Fruit fly (Drosophila melanogaster) whole organism, embryonic: ENCODE data around the gene Duox.
A peak's percentile ranks its signal among the peaks of the same experiment; 100 is the strongest.

ENCODE experiments used
- BtbVII ChIP-seq: fragments of 200-800 bp; sonication (Bioruptor generic); optimal IDR thresholded peaks from 3 replicates; lab custom pipeline; 2017; ENCODE audit warnings: missing biosample characterization, mild to moderate bottlenecking, missing genetic modification characterization
- CG10959 ChIP-seq: fragments of 200-800 bp; sonication (Bioruptor generic); IDR thresholded peaks from 2 replicates; pipeline ENCODE4 v1.3.6; 2022; ENCODE audit warnings: missing biosample characterization, missing genetic modification characterization
- CG11247 ChIP-seq: fragments of 200-800 bp; sonication (Bioruptor generic); IDR thresholded peaks from 2 replicates; pipeline ENCODE4 v1.3.6; 2022; ENCODE audit warnings: missing biosample characterization, missing genetic modification characterization
- CG11504 ChIP-seq: fragments of 200-800 bp; sonication (Bioruptor generic); optimal IDR thresholded peaks from 3 replicates; lab custom pipeline; 2019; ENCODE audit warnings: missing biosample characterization, mild to moderate bottlenecking, missing genetic modification characterization, moderate library complexity
- CG12219 ChIP-seq: fragments of 200-800 bp; sonication (Bioruptor generic); optimal IDR thresholded peaks from 3 replicates; lab custom pipeline; 2018; ENCODE audit warnings: missing biosample characterization, mild to moderate bottlenecking, missing genetic modification characterization
- CG15011 ChIP-seq: fragments of 200-800 bp; sonication (Bioruptor generic); optimal IDR thresholded peaks from 3 replicates; lab custom pipeline; 2018; ENCODE audit warnings: missing biosample characterization, mild to moderate bottlenecking, missing genetic modification characterization
- CG1602 ChIP-seq: fragments of 200-800 bp; sonication (Bioruptor generic); optimal IDR thresholded peaks from 3 replicates; lab custom pipeline; 2016; ENCODE audit warnings: missing biosample characterization, missing genetic modification characterization
- CG16863 ChIP-seq: fragments of 200-800 bp; sonication (Bioruptor generic); optimal IDR thresholded peaks from 3 replicates; lab custom pipeline; 2016; ENCODE audit warnings: missing biosample characterization, missing genetic modification characterization
- CG17359 ChIP-seq: fragments of 200-800 bp; sonication (Bioruptor generic); optimal IDR thresholded peaks from 3 replicates; lab custom pipeline; 2018; ENCODE audit warnings: missing biosample characterization, mild to moderate bottlenecking, missing genetic modification characterization, moderate library complexity
- CG2129 ChIP-seq: fragments of 200-800 bp; sonication (Bioruptor generic); IDR thresholded peaks from 2 replicates; pipeline ENCODE4 v1.3.6; 2022; ENCODE audit warnings: missing biosample characterization, missing genetic modification characterization; ENCODE audit not compliant: partially characterized antibody
- CG30403 ChIP-seq: fragments of 200-800 bp; sonication (Bioruptor generic); optimal IDR thresholded peaks from 3 replicates; lab custom pipeline; 2016; ENCODE audit warnings: missing biosample characterization, missing genetic modification characterization
- CG3065 ChIP-seq: fragments of 200-800 bp; sonication (Bioruptor generic); optimal IDR thresholded peaks from 2 replicates; lab custom pipeline; 2016; ENCODE audit warnings: missing biosample characterization, missing genetic modification characterization
- CG32767 ChIP-seq: fragments of 200-800 bp; sonication (Bioruptor generic); IDR thresholded peaks from 2 replicates; pipeline ENCODE4 v1.3.6; 2022; ENCODE audit warnings: missing biosample characterization, missing genetic modification characterization
- CG3847 ChIP-seq: fragments of 200-800 bp; sonication (Bioruptor generic); IDR thresholded peaks from 2 replicates; pipeline ENCODE4 v1.3.6; 2022; ENCODE audit warnings: missing biosample characterization, missing genetic modification characterization
- CG4282 ChIP-seq: fragments of 200-800 bp; sonication (Bioruptor generic); optimal IDR thresholded peaks from 2 replicates; lab custom pipeline; 2016; ENCODE audit warnings: missing biosample characterization, missing genetic modification characterization
- CG6765 ChIP-seq: fragments of 200-800 bp; sonication (Bioruptor generic); optimal IDR thresholded peaks from 3 replicates; lab custom pipeline; 2017; ENCODE audit warnings: missing biosample characterization, mild to moderate bottlenecking, missing genetic modification characterization
- CG7372 ChIP-seq: fragments of 200-800 bp; sonication (Bioruptor generic); IDR thresholded peaks from 2 replicates; pipeline ENCODE4 v1.3.6; 2022; ENCODE audit warnings: missing biosample characterization, missing genetic modification characterization
- CG8765 ChIP-seq: fragments of 200-800 bp; sonication (Bioruptor generic); IDR thresholded peaks from 2 replicates; pipeline ENCODE4 v1.3.6; 2022; ENCODE audit warnings: missing biosample characterization, missing genetic modification characterization
- Dad ChIP-seq: fragments of 200-800 bp; sonication (Bioruptor generic); optimal IDR thresholded peaks from 3 replicates; lab custom pipeline; 2016; ENCODE audit warnings: missing biosample characterization, missing genetic modification characterization
- Hand ChIP-seq: fragments of 200-800 bp; sonication (Bioruptor generic); optimal IDR thresholded peaks from 2 replicates; lab custom pipeline; 2017; ENCODE audit warnings: mild to moderate bottlenecking, missing biosample characterization, missing genetic modification reagents, missing genetic modification characterization
- Jarid2 ChIP-seq: fragments of 200-800 bp; sonication (Bioruptor generic); optimal IDR thresholded peaks from 3 replicates; lab custom pipeline; 2017; ENCODE audit warnings: mild to moderate bottlenecking, missing biosample characterization, missing genetic modification reagents, missing genetic modification characterization
- Lim3 ChIP-seq: fragments of 200-800 bp; sonication (Bioruptor generic); IDR thresholded peaks from 2 replicates; pipeline ENCODE4 v1.3.6; 2022; ENCODE audit warnings: missing biosample characterization, missing genetic modification characterization
- Med ChIP-seq: fragments of 200-800 bp; sonication (Bioruptor generic); peaks from one replicate; lab custom pipeline; 2016; ENCODE audit warnings: missing biosample characterization, missing genetic modification characterization, mild to moderate bottlenecking, inconsistent platforms, moderate library complexity
- Side ChIP-seq: fragments of 200-800 bp; sonication (Bioruptor generic); optimal IDR thresholded peaks from 2 replicates; lab custom pipeline; 2016; ENCODE audit warnings: missing biosample characterization, missing genetic modification characterization
- Sin3A ChIP-seq: fragments of >200 bp; optimal IDR thresholded peaks from 2 replicates; lab custom pipeline; 2018
- Ssrp ChIP-seq: fragments of 200-800 bp; sonication (Bioruptor generic); optimal IDR thresholded peaks from 2 replicates; lab custom pipeline; 2018; ENCODE audit warnings: missing biosample characterization, mild to moderate bottlenecking, missing genetic modification characterization, moderate library complexity
- TFAM ChIP-seq: fragments of 200-800 bp; sonication (Bioruptor generic); optimal IDR thresholded peaks from 2 replicates; lab custom pipeline; 2017; ENCODE audit warnings: missing biosample characterization, missing genetic modification characterization, inconsistent platforms
- Xbp1 ChIP-seq: fragments of 200-800 bp; sonication (Bioruptor generic); optimal IDR thresholded peaks from 3 replicates; lab custom pipeline; 2016; ENCODE audit warnings: missing biosample characterization, mild to moderate bottlenecking, missing genetic modification characterization
- cato ChIP-seq: fragments of 200-800 bp; sonication (Bioruptor generic); optimal IDR thresholded peaks from 2 replicates; lab custom pipeline; 2016; ENCODE audit warnings: missing biosample characterization, missing genetic modification characterization, borderline replicate concordance
- cg ChIP-seq: fragments of 200-800 bp; sonication (Bioruptor generic); optimal IDR thresholded peaks from 3 replicates; lab custom pipeline; 2019; ENCODE audit warnings: missing biosample characterization, mild to moderate bottlenecking, missing genetic modification characterization, moderate library complexity
- chinmo ChIP-seq: fragments of 200-800 bp; sonication (Bioruptor generic); IDR thresholded peaks from 4 replicates; pipeline ENCODE4 v1.3.6; 2022; ENCODE audit warnings: missing biosample characterization, missing genetic modification characterization; ENCODE audit not compliant: partially characterized antibody
- chn ChIP-seq: fragments of 200-800 bp; sonication (Bioruptor generic); optimal IDR thresholded peaks from 2 replicates; lab custom pipeline; 2016; ENCODE audit warnings: missing biosample characterization, missing genetic modification characterization
- ci ChIP-seq: fragments of 200-800 bp; sonication (Bioruptor generic); IDR thresholded peaks from 3 replicates; pipeline ENCODE4 v1.3.6; 2022; ENCODE audit warnings: missing biosample characterization, missing genetic modification characterization
- dimm ChIP-seq: fragments of 200-800 bp; sonication (Bioruptor generic); IDR thresholded peaks from 2 replicates; pipeline ENCODE4 v1.3.6; 2022; ENCODE audit warnings: missing biosample characterization, missing genetic modification characterization
- gcm ChIP-seq: fragments of 200-800 bp; sonication (Bioruptor generic); optimal IDR thresholded peaks from 2 replicates; lab custom pipeline; 2019; ENCODE audit warnings: missing biosample characterization, mild to moderate bottlenecking, missing genetic modification characterization, moderate library complexity
- gfzf ChIP-seq: fragments of 200-800 bp; sonication (Bioruptor generic); optimal IDR thresholded peaks from 2 replicates; lab custom pipeline; 2016; ENCODE audit warnings: missing biosample characterization, mild to moderate bottlenecking, missing genetic modification characterization, moderate library complexity
- gsb-n ChIP-seq: fragments of 200-800 bp; sonication (Bioruptor generic); optimal IDR thresholded peaks from 3 replicates; lab custom pipeline; 2018; ENCODE audit warnings: missing biosample characterization, mild to moderate bottlenecking, missing genetic modification characterization
- kay ChIP-seq: fragments of 200-800 bp; sonication (Bioruptor generic); optimal IDR thresholded peaks from 2 replicates; lab custom pipeline; 2016; ENCODE audit warnings: missing biosample characterization, missing genetic modification characterization
- nau ChIP-seq: fragments of 200-800 bp; sonication (Bioruptor generic); optimal IDR thresholded peaks from 3 replicates; lab custom pipeline; 2017; ENCODE audit warnings: missing biosample characterization, mild to moderate bottlenecking, missing genetic modification characterization, missing genetic modification reagents
- ranshi ChIP-seq: fragments of 200-800 bp; sonication (Bioruptor generic); IDR thresholded peaks from 2 replicates; pipeline ENCODE4 v1.3.6; 2022; ENCODE audit warnings: missing biosample characterization, missing genetic modification characterization
- ro ChIP-seq: fragments of 200-800 bp; sonication (Bioruptor generic); IDR thresholded peaks from 2 replicates; pipeline ENCODE4 v1.3.6; 2022; ENCODE audit warnings: missing biosample characterization, missing genetic modification characterization
- scrt ChIP-seq: fragments of 200-800 bp; sonication (Bioruptor generic); optimal IDR thresholded peaks from 2 replicates; lab custom pipeline; 2018; ENCODE audit warnings: missing biosample characterization, mild to moderate bottlenecking, missing genetic modification characterization, moderate library complexity
- sd ChIP-seq: fragments of 200-800 bp; sonication (Bioruptor generic); optimal IDR thresholded peaks from 3 replicates; lab custom pipeline; 2018; ENCODE audit warnings: missing biosample characterization, mild to moderate bottlenecking, missing genetic modification characterization, moderate library complexity
- slbo ChIP-seq: fragments of 200-800 bp; sonication (Bioruptor generic); IDR thresholded peaks from 2 replicates; pipeline ENCODE4 v1.3.6; 2022; ENCODE audit warnings: missing biosample characterization, missing genetic modification characterization
- sna ChIP-seq: fragments of 200-800 bp; sonication (Bioruptor generic); IDR thresholded peaks from 2 replicates; pipeline ENCODE4 v1.3.6; 2022; ENCODE audit warnings: missing biosample characterization, missing genetic modification characterization; ENCODE audit not compliant: partially characterized antibody
- tll ChIP-seq, 2 experiments: fragments of 200-800 bp in 1 of 2; fragments of >200 bp in 1 of 2; sonication (Bioruptor generic) in 1 of 2; optimal IDR thresholded peaks; 2 replicates each; lab custom pipeline; 2017 to 2019; ENCODE audit warnings: missing biosample characterization in 2 of 2, missing genetic modification characterization in 2 of 2, mild to moderate bottlenecking in 1 of 2, moderate library complexity in 1 of 2
- twi ChIP-seq: fragments of 200-800 bp; optimal IDR thresholded peaks from 2 replicates; lab custom pipeline; 2019; ENCODE audit warnings: missing biosample characterization, mild to moderate bottlenecking, missing genetic modification characterization, moderate library complexity
- tx ChIP-seq: fragments of 200-800 bp; sonication (Bioruptor generic); optimal IDR thresholded peaks from 2 replicates; lab custom pipeline; 2016; ENCODE audit warnings: missing biosample characterization, missing genetic modification characterization
- vvl ChIP-seq: fragments of 200-800 bp; sonication (Bioruptor generic); IDR thresholded peaks from 2 replicates; pipeline ENCODE4 v1.3.6; 2022; ENCODE audit warnings: missing biosample characterization, missing genetic modification characterization
- z ChIP-seq: fragments of 200-800 bp; sonication (Bioruptor generic); IDR thresholded peaks from 3 replicates; pipeline ENCODE4 v1.3.6; 2022; ENCODE audit warnings: missing biosample characterization, missing genetic modification characterization

Duox gene

DNA sequence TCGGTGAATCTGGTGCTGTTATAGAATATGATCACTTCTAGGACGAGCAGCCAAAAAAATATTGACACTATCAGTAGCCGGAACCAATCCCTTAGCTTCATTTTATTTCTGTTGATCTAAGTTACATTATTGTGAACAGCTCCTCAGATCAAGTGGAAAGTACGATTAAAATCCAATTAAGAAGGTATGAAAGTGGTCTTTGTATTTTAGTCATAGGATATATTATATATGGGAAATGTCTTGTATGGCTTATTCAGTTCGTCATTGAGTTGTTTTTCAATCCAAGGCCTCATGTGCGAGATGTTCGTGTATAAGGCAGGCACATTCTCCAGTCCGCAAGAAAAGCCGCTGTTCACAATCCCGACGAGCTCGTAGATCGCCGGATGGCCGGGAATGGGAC, 14.4 kb upstream of the Duox start, which contains the start of gene CG18558:
Gene CG18558, minus strand, starts transcription at position 101 of the 400 bp plus-strand sequence.
- TF ChIP-seq Side (GFP tag; lab: Kevin White, UChicago) (no peak), dimm (no peak), scrt (no peak), cg (GFP tag; lab: Kevin White, UChicago) (no peak), sna (no peak), Hand (GFP tag; lab: Kevin White, UChicago) (no peak), Dad (GFP tag; lab: Kevin White, UChicago) (no peak), ci (no peak), CG12219 (GFP tag; lab: Kevin White, UChicago) (no peak), Sin3A (lab: Kevin White, UChicago) (no peak), CG6765 (GFP tag; lab: Kevin White, UChicago) (no peak), BtbVII (GFP tag; lab: Kevin White, UChicago) (no peak), slbo (GFP tag; lab: Robert Waterston, UW) (no peak), CG17359 (tag; lab: Kevin White, UChicago) (no peak), tx (GFP tag; lab: Kevin White, UChicago) (no peak), CG3847 (GFP tag; lab: Robert Waterston, UW) (no peak)

DNA sequence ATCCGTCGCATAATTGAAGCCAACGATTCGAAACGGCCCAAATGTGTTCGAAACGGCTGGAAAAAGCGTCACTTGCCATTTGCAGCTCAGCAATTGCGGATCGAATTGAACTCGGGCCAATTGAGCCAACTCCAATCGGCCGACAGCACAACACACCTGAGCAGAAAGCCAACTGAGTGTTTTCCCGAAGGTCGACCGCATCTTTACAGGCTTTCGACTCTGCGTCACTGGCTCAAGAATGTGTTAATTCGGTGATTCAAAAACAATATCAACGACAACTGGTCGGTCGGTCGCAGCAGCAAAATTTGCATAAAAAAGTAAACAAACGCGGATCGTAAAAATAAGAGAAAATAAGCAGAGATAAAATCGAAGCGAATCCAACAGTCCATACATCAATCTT, 10.3 kb upstream of the Duox start:
- peak; percentile 81; the same call in 1 of the 4 replicates for TF ChIP-seq chinmo (GFP tag; lab: Robert Waterston, UW)
- TF ChIP-seq TFAM (GFP tag; lab: Kevin White, UChicago), result no peak
- TF ChIP-seq z (GFP tag; lab: Robert Waterston, UW), result peak; percentile 87
- TF ChIP-seq Med, result peak; percentile 28
- TF ChIP-seq gsb-n (tag; lab: Kevin White, UChicago), result no peak
- peak; percentile 93 for TF ChIP-seq sd
- peak; percentile 60 for TF ChIP-seq vvl (GFP tag; lab: Robert Waterston, UW)

DNA sequence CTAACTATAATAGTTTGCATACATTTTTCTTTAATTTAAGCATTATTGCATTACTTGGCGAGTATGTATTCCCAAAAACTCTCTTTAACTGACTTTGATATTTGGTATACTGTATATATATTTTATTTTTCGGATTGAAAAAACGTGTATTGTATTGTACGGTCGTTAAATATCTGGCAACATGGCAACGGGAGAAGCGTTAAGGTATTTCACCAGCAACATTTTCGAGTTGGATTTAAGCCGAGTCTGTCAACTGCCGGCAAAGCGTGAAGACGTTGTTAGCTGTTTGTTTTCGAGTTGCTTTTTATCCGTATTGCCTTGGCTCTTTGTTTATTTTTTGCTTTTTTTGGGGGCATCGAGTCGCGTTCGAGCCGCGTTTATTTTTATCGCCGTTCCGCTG, 9.8 kb upstream of the Duox start, which contains the start of gene CG2975:
Gene CG2975, plus strand, starts transcription at position 275 of the 400 bp plus-strand sequence.
- TF ChIP-seq twi (tag; lab: Kevin White, UChicago) (no peak), Jarid2 (GFP tag; lab: Kevin White, UChicago) (no peak), Xbp1 (GFP tag; lab: Kevin White, UChicago) (no peak), CG2129 (no peak), cato (GFP tag; lab: Kevin White, UChicago) (no peak), kay (no peak), CG11247 (GFP tag; lab: Robert Waterston, UW) (no peak), CG3065 (GFP tag; lab: Kevin White, UChicago) (no peak), Ssrp (tag; lab: Kevin White, UChicago) (no peak), CG32767 (no peak), CG8765 (GFP tag; lab: Robert Waterston, UW) (no peak), CG4282 (GFP tag; lab: Kevin White, UChicago) (no peak), CG30403 (GFP tag; lab: Kevin White, UChicago) (no peak), Lim3 (GFP tag; lab: Robert Waterston, UW) (no peak), ranshi (0 out of 2 replicates have a peak, but pooled peaks have one; percentile 21), CG15011 (no peak), CG10959 (GFP tag; lab: Robert Waterston, UW) (no peak), gcm (no peak), nau (GFP tag; lab: Kevin White, UChicago) (no peak), chn (GFP tag; lab: Kevin White, UChicago) (no peak), CG7372 (GFP tag; lab: Robert Waterston, UW) (no peak), ro (GFP tag; lab: Robert Waterston, UW) (no peak), CG11504 (tag; lab: Kevin White, UChicago) (peak; percentile 94), CG1602 (GFP tag; lab: Kevin White, UChicago) (no peak), CG16863 (GFP tag; lab: Kevin White, UChicago) (no peak), tll (GFP tag; optimal IDR thresholded peaks at IDR 0.05; lab: Kevin White, UChicago) (no peak), gfzf (GFP tag; lab: Kevin White, UChicago) (peak; percentile 31)
